Fruit fly (Drosophila melanogaster) whole organism, embryonic: ENCODE measurements around the gene AhcyL1.

ENCODE experiments used
- CG10147 ChIP-seq: fragments of 200-800 bp; sonication (Bioruptor generic); optimal IDR thresholded peaks from 2 replicates; lab custom pipeline; 2019; ENCODE audit warnings: missing biosample characterization, mild to moderate bottlenecking, missing genetic modification characterization, moderate library complexity
- CG12299 ChIP-seq: fragments of 200-800 bp; sonication (Bioruptor generic); optimal IDR thresholded peaks from 2 replicates; lab custom pipeline; 2018; ENCODE audit warnings: missing biosample characterization, mild to moderate bottlenecking, missing genetic modification characterization
- CG12391 ChIP-seq: fragments of 200-800 bp; sonication (Bioruptor generic); optimal IDR thresholded peaks from 3 replicates; lab custom pipeline; 2018; ENCODE audit warnings: missing biosample characterization, mild to moderate bottlenecking, missing genetic modification characterization, moderate library complexity
- CG12744 ChIP-seq: fragments of 200-800 bp; sonication (Bioruptor generic); optimal IDR thresholded peaks from 2 replicates; lab custom pipeline; 2016; ENCODE audit warnings: missing biosample characterization, missing genetic modification characterization
- CG17612 ChIP-seq: fragments of 200-800 bp; sonication (Bioruptor generic); IDR thresholded peaks from 2 replicates; pipeline ENCODE4 v1.3.6; 2022; ENCODE audit warnings: missing biosample characterization, missing genetic modification characterization
- CG18262 ChIP-seq: fragments of 200-800 bp; optimal IDR thresholded peaks from 3 replicates; lab custom pipeline; 2019; ENCODE audit warnings: missing biosample characterization, mild to moderate bottlenecking, missing genetic modification characterization, moderate library complexity
- CG18764 ChIP-seq: fragments of 200-800 bp; sonication (Bioruptor generic); optimal IDR thresholded peaks from 3 replicates; lab custom pipeline; 2016; ENCODE audit warnings: missing biosample characterization, missing genetic modification characterization
- CG30403 ChIP-seq: fragments of 200-800 bp; sonication (Bioruptor generic); optimal IDR thresholded peaks from 3 replicates; lab custom pipeline; 2016; ENCODE audit warnings: missing biosample characterization, missing genetic modification characterization
- CG34224 ChIP-seq: fragments of 200-800 bp; sonication (Bioruptor generic); IDR thresholded peaks from 3 replicates; pipeline ENCODE4 v1.3.6; 2022; ENCODE audit warnings: missing biosample characterization, missing genetic modification characterization; ENCODE audit not compliant: partially characterized antibody
- CG34376 ChIP-seq: fragments of 200-800 bp; sonication (Bioruptor generic); optimal IDR thresholded peaks from 2 replicates; lab custom pipeline; 2018; ENCODE audit warnings: missing biosample characterization, mild to moderate bottlenecking, missing genetic modification characterization
- CG3995 ChIP-seq: fragments of 200-800 bp; sonication (Bioruptor generic); optimal IDR thresholded peaks from 3 replicates; lab custom pipeline; 2016; ENCODE audit warnings: missing biosample characterization, missing genetic modification characterization
- CG43689 ChIP-seq: fragments of 200-800 bp; sonication (Bioruptor generic); IDR thresholded peaks from 2 replicates; pipeline ENCODE4 v1.3.6; 2022; ENCODE audit warnings: missing biosample characterization, missing genetic modification characterization
- CG6254 ChIP-seq: fragments of 200-800 bp; sonication (Bioruptor generic); optimal IDR thresholded peaks from 3 replicates; lab custom pipeline; 2017; ENCODE audit warnings: mild to moderate bottlenecking, missing biosample characterization, missing genetic modification reagents, missing genetic modification characterization
- CG6272 ChIP-seq: fragments of 200-800 bp; sonication (Bioruptor generic); IDR thresholded peaks from 2 replicates; pipeline ENCODE4 v1.3.6; 2022; ENCODE audit warnings: missing biosample characterization, missing genetic modification characterization
- CG6683 ChIP-seq: fragments of 200-800 bp; sonication (Bioruptor generic); optimal IDR thresholded peaks from 2 replicates; lab custom pipeline; 2017; ENCODE audit warnings: missing biosample characterization, mild to moderate bottlenecking, missing genetic modification characterization, missing genetic modification reagents
- CG6689 ChIP-seq: fragments of 200-800 bp; sonication (Bioruptor generic); IDR thresholded peaks from 2 replicates; pipeline ENCODE4 v1.3.6; 2022; ENCODE audit warnings: missing biosample characterization, missing genetic modification characterization
- CG6813 ChIP-seq: fragments of 200-800 bp; sonication (Bioruptor generic); optimal IDR thresholded peaks from 2 replicates; lab custom pipeline; 2017; ENCODE audit warnings: missing biosample characterization, missing genetic modification characterization, mild to moderate bottlenecking, moderate library complexity, missing genetic modification reagents
- CG7271 ChIP-seq: fragments of 200-800 bp; sonication (Bioruptor generic); optimal IDR thresholded peaks from 2 replicates; lab custom pipeline; 2018; ENCODE audit warnings: missing biosample characterization, mild to moderate bottlenecking, missing genetic modification characterization, moderate library complexity
- CG9797 ChIP-seq: fragments of 200-800 bp; sonication (Bioruptor generic); optimal IDR thresholded peaks from 3 replicates; lab custom pipeline; 2018; ENCODE audit warnings: missing biosample characterization, mild to moderate bottlenecking, missing genetic modification characterization
- CHES-1-like ChIP-seq: fragments of 200-800 bp; sonication (Bioruptor generic); optimal IDR thresholded peaks from 2 replicates; lab custom pipeline; 2016; ENCODE audit warnings: missing biosample characterization, missing genetic modification characterization
- Dref ChIP-seq: fragments of 200-800 bp; sonication (Bioruptor generic); IDR thresholded peaks from 2 replicates; pipeline ENCODE4 v1.3.6; 2022; ENCODE audit warnings: missing biosample characterization, missing genetic modification characterization
- Drgx ChIP-seq: fragments of 200-800 bp; sonication (Bioruptor generic); IDR thresholded peaks from 2 replicates; pipeline ENCODE4 v1.3.6; 2022; ENCODE audit warnings: missing biosample characterization, missing genetic modification characterization
- Hr78 ChIP-seq, 2 experiments: fragments of 200-800 bp in 1 of 2; fragments of >200 bp in 1 of 2; sonication (Bioruptor generic) in 1 of 2; optimal IDR thresholded peaks; 2 replicates each; lab custom pipeline; 2017 to 2019; ENCODE audit warnings: missing biosample characterization in 2 of 2, missing genetic modification characterization in 2 of 2, mild to moderate bottlenecking in 1 of 2, moderate library complexity in 1 of 2
- NC2β ChIP-seq: fragments of 200-800 bp; sonication (Bioruptor generic); optimal IDR thresholded peaks from 2 replicates; lab custom pipeline; 2016; ENCODE audit warnings: missing biosample characterization, missing genetic modification characterization
- Nf-YA ChIP-seq: fragments of 200-800 bp; sonication (Bioruptor generic); IDR thresholded peaks from 2 replicates; pipeline ENCODE4 v1.3.6; 2022; ENCODE audit warnings: missing biosample characterization, missing genetic modification characterization
- Sry-β ChIP-seq: fragments of 200-800 bp; sonication (Bioruptor generic); optimal IDR thresholded peaks from 2 replicates; lab custom pipeline; 2018; ENCODE audit warnings: missing biosample characterization, mild to moderate bottlenecking, missing genetic modification characterization, moderate library complexity
- Xrp1 ChIP-seq: fragments of 200-800 bp; sonication (Bioruptor generic); IDR thresholded peaks from 2 replicates; pipeline ENCODE4 v1.3.6; 2022; ENCODE audit warnings: missing biosample characterization, missing genetic modification characterization
- abd-A ChIP-seq: fragments of 200-800 bp; sonication (Bioruptor generic); optimal IDR thresholded peaks from 3 replicates; lab custom pipeline; 2019; ENCODE audit warnings: missing biosample characterization, mild to moderate bottlenecking, missing genetic modification characterization, moderate library complexity
- ap ChIP-seq: fragments of 200-800 bp; sonication (Bioruptor generic); IDR thresholded peaks from 2 replicates; pipeline ENCODE4 v1.3.6; 2022; ENCODE audit warnings: missing biosample characterization, missing genetic modification characterization
- cad ChIP-seq: fragments of >200 bp; optimal IDR thresholded peaks from 2 replicates; lab custom pipeline; 2017; ENCODE audit warnings: missing biosample characterization, missing genetic modification characterization
- cato ChIP-seq: fragments of 200-800 bp; sonication (Bioruptor generic); optimal IDR thresholded peaks from 2 replicates; lab custom pipeline; 2016; ENCODE audit warnings: missing biosample characterization, missing genetic modification characterization, borderline replicate concordance
- ems ChIP-seq: fragments of 200-800 bp; sonication (Bioruptor generic); optimal IDR thresholded peaks from 3 replicates; lab custom pipeline; 2016; ENCODE audit warnings: missing biosample characterization, missing genetic modification characterization
- esg ChIP-seq: fragments of 200-800 bp; sonication (Bioruptor generic); conservative IDR thresholded peaks from 2 replicates; pipeline ENCODE4 v1.3.6; 2022; ENCODE audit warnings: missing biosample characterization, missing genetic modification characterization
- knrl ChIP-seq: fragments of 200-800 bp; sonication (Bioruptor generic); IDR thresholded peaks from 3 replicates; pipeline ENCODE4 v1.3.6; 2022; ENCODE audit warnings: missing biosample characterization, missing genetic modification characterization; ENCODE audit not compliant: partially characterized antibody
- lmd ChIP-seq: fragments of 200-800 bp; sonication (Bioruptor generic); IDR thresholded peaks from 2 replicates; pipeline ENCODE4 v1.3.6; 2022; ENCODE audit warnings: missing biosample characterization, missing genetic modification characterization
- luna ChIP-seq: fragments of 200-800 bp; sonication (Bioruptor generic); optimal IDR thresholded peaks from 2 replicates; lab custom pipeline; 2016; ENCODE audit warnings: missing biosample characterization, missing genetic modification characterization
- nerfin-1 ChIP-seq: fragments of 200-800 bp; sonication (Bioruptor generic); optimal IDR thresholded peaks from 3 replicates; lab custom pipeline; 2019; ENCODE audit warnings: missing biosample characterization, mild to moderate bottlenecking, missing genetic modification characterization, moderate library complexity
- org-1 ChIP-seq: fragments of 200-800 bp; sonication (Bioruptor generic); optimal IDR thresholded peaks from 2 replicates; lab custom pipeline; 2017; ENCODE audit warnings: missing biosample characterization, missing genetic modification characterization
- otp ChIP-seq: fragments of 200-800 bp; sonication (Bioruptor generic); IDR thresholded peaks from 3 replicates; pipeline ENCODE4, ENCODE4 v1.3.6; 2022; ENCODE audit warnings: missing biosample characterization, missing genetic modification characterization
- ranshi ChIP-seq: fragments of 200-800 bp; sonication (Bioruptor generic); IDR thresholded peaks from 2 replicates; pipeline ENCODE4 v1.3.6; 2022; ENCODE audit warnings: missing biosample characterization, missing genetic modification characterization
- slou ChIP-seq: fragments of 200-800 bp; sonication (Bioruptor generic); optimal IDR thresholded peaks from 3 replicates; lab custom pipeline; 2016; ENCODE audit warnings: missing biosample characterization, missing genetic modification characterization
- ssp ChIP-seq: fragments of 200-800 bp; sonication (Bioruptor generic); IDR thresholded peaks from 2 replicates; pipeline ENCODE4 v1.3.6; 2022; ENCODE audit warnings: missing biosample characterization, missing genetic modification characterization
- stwl ChIP-seq: fragments of 200-800 bp; sonication (Bioruptor generic); optimal IDR thresholded peaks from 3 replicates; lab custom pipeline; 2018; ENCODE audit warnings: missing biosample characterization, mild to moderate bottlenecking, missing genetic modification characterization, moderate library complexity
- tup ChIP-seq: fragments of 200-800 bp; sonication (Bioruptor generic); optimal IDR thresholded peaks from 2 replicates; lab custom pipeline; 2016; ENCODE audit warnings: missing biosample characterization, mild to moderate bottlenecking, missing genetic modification characterization, moderate library complexity
- unpg ChIP-seq: fragments of 200-800 bp; sonication (Bioruptor generic); optimal IDR thresholded peaks from 3 replicates; lab custom pipeline; 2018; ENCODE audit warnings: missing biosample characterization, mild to moderate bottlenecking, missing genetic modification characterization, moderate library complexity
- vvl ChIP-seq: fragments of 200-800 bp; sonication (Bioruptor generic); IDR thresholded peaks from 2 replicates; pipeline ENCODE4 v1.3.6; 2022; ENCODE audit warnings: missing biosample characterization, missing genetic modification characterization
- wdn ChIP-seq: fragments of 200-800 bp; sonication (Bioruptor generic); IDR thresholded peaks from 2 replicates; pipeline ENCODE4 v1.3.6; 2022; ENCODE audit warnings: missing biosample characterization, missing genetic modification characterization
- zf30C ChIP-seq: fragments of 200-800 bp; sonication (Bioruptor generic); optimal IDR thresholded peaks from 3 replicates; lab custom pipeline; 2018; ENCODE audit warnings: missing biosample characterization, mild to moderate bottlenecking, missing genetic modification characterization

AhcyL1 gene

DNA sequence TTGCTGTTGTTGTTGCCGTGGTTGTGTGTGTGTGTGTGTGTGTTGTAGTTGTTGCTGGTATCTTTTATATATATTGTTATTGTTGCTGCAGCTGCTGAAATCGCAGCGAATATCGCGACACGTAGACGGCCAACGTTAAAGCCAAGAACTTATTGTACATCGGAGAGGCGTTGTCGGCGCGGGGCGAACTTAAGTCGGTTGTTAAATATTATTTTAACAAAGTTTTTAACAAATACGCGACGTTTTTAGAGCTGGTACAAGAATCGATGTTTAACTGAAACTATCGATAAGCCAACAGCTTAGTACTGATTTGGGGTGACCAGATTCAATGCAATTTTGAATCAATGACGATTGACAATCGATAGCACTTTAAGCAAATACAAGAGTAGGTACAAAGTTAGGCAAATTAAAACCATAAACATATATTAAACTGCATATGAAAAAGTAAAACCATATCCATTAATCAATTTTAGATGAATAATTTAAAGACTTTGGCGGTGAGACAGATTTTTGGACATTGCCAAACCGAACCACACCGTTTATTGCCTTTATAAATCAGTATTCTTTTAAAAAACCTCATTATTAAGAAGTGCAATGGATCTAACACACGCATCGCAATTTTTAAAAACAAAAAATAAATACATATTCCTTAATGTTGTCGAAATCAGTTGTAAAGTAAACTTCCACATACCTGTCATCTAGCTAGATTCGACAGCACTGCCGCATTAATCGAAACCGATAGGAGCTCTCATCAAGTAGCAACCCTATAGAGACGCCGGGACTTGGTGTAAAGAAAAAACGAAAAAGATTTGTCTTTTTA lies 5.6 kb downstream of the AhcyL1 start, which contains the start of the genes Mrtf and Non2 (continued):
- TF ChIP-seq CG10147 (GFP tag; lab: Kevin White, UChicago) = peak; percentile 70
- TF ChIP-seq ranshi (GFP tag; lab: Robert Waterston, UW) = peak; percentile 61; the same call in 1 of the 2 replicates
- no peak for TF ChIP-seq luna
- no peak for TF ChIP-seq Hr78 (GFP tag; optimal IDR thresholded peaks at IDR 0.05; lab: Kevin White, UChicago)
- peak; percentile 17; the same call in 1 of the 3 replicates for TF ChIP-seq otp (GFP tag; lab: Robert Waterston, UW)
- TF ChIP-seq CG12299 (tag; lab: Kevin White, UChicago) = no peak
- TF ChIP-seq CG18262 (tag; lab: Kevin White, UChicago) = peak; percentile 62
- TF ChIP-seq Xrp1 (GFP tag; lab: Robert Waterston, UW) = peak; percentile 37; the same call in 1 of the 2 replicates
- TF ChIP-seq CG12391 = peak; percentile 72
- TF ChIP-seq CG34376 = peak; percentile 4
- peak; percentile 32 for TF ChIP-seq nerfin-1 (tag; lab: Kevin White, UChicago)
- peak; percentile 47 for TF ChIP-seq CG18764 (GFP tag; lab: Kevin White, UChicago)
- TF ChIP-seq cad (GFP tag; lab: Kevin White, UChicago) = no peak
- TF ChIP-seq zf30C (GFP tag; lab: Kevin White, UChicago) = no peak
- TF ChIP-seq CG12744 = peak; percentile 16
- peak; percentile 30; the same call in 1 of the 2 replicates for TF ChIP-seq CG6689
- peak; percentile 2 for TF ChIP-seq tup (GFP tag; lab: Kevin White, UChicago)
- peak; percentile 10; the same call in 1 of the 2 replicates for TF ChIP-seq CG6272
- peak; percentile 33; the same call in 1 of the 2 replicates for TF ChIP-seq Nf-YA (GFP tag; lab: Robert Waterston, UW)
- no peak for TF ChIP-seq abd-A (tag; lab: Kevin White, UChicago)
- no peak for TF ChIP-seq CG6683 (GFP tag; lab: Kevin White, UChicago)
- TF ChIP-seq CG9797 (GFP tag; lab: Kevin White, UChicago) = no peak
- no peak for TF ChIP-seq org-1 (GFP tag; lab: Kevin White, UChicago)
- TF ChIP-seq stwl (tag; lab: Kevin White, UChicago) = peak; percentile 69
- TF ChIP-seq esg (GFP tag; lab: Robert Waterston, UW) = no peak
- no peak for TF ChIP-seq CG7271 (tag; lab: Kevin White, UChicago)
- no peak for TF ChIP-seq CG6254 (GFP tag; lab: Kevin White, UChicago)
- peak; percentile 50 for TF ChIP-seq ems (GFP tag; lab: Kevin White, UChicago)
- peak; percentile 83; the same call in 2 of the 3 replicates for TF ChIP-seq knrl (GFP tag; lab: Robert Waterston, UW)
- peak; percentile 82 for TF ChIP-seq CG30403
- peak; percentile 37; the same call in 1 of the 2 replicates for TF ChIP-seq lmd (GFP tag; lab: Robert Waterston, UW)
- TF ChIP-seq wdn = peak; percentile 62; the same call in 1 of the 2 replicates
- TF ChIP-seq NC2β = peak; percentile 48
- TF ChIP-seq vvl = peak; percentile 38; the same call in 1 of the 2 replicates
- peak; percentile 72 for TF ChIP-seq CHES-1-like (GFP tag; lab: Kevin White, UChicago)
- no peak for TF ChIP-seq Drgx (GFP tag; lab: Robert Waterston, UW)
- no peak for TF ChIP-seq CG17612 (GFP tag; lab: Robert Waterston, UW)
- peak; percentile 70 for TF ChIP-seq CG34224 (GFP tag; lab: Robert Waterston, UW)
- TF ChIP-seq CG3995 (GFP tag; lab: Kevin White, UChicago) = peak; percentile 4
- no peak for TF ChIP-seq ap (GFP tag; lab: Robert Waterston, UW)
- peak; percentile 37 for TF ChIP-seq cato
- TF ChIP-seq ssp (GFP tag; lab: Robert Waterston, UW) = peak; percentile 26; the same call in 1 of the 2 replicates
- peak; percentile 94 for TF ChIP-seq Sry-β
- TF ChIP-seq CG43689 (GFP tag; lab: Robert Waterston, UW) = no peak
- TF ChIP-seq Dref (GFP tag; lab: Robert Waterston, UW) = peak; percentile 87
- TF ChIP-seq slou (GFP tag; lab: Kevin White, UChicago) = no peak
- no peak for TF ChIP-seq CG6813
- peak; percentile 25 for TF ChIP-seq unpg (GFP tag; lab: Kevin White, UChicago)
